Fruit fly (Drosophila melanogaster) whole organism, pupa: ENCODE results near the gene CG4629.

ENCODE experiments used
- CG12605 ChIP-seq: fragments of 200-800 bp; sonication (Bioruptor generic); IDR thresholded peaks from 2 replicates; pipeline ENCODE4 v1.3.6; 2022; ENCODE audit warnings: missing biosample characterization, missing genetic modification characterization
- CG14655 ChIP-seq: fragments of 200-800 bp; sonication (Bioruptor generic); optimal IDR thresholded peaks from 3 replicates; lab custom pipeline; 2017; ENCODE audit warnings: mild to moderate bottlenecking, missing biosample characterization, missing genetic modification reagents, missing genetic modification characterization
- CG15710 ChIP-seq: fragments of 200-800 bp; sonication (Bioruptor generic); optimal IDR thresholded peaks from 2 replicates; lab custom pipeline; 2018; ENCODE audit warnings: missing biosample characterization, mild to moderate bottlenecking, missing genetic modification characterization, moderate library complexity
- CG4496 ChIP-seq: fragments of 200-800 bp; sonication (Bioruptor generic); IDR thresholded peaks from 3 replicates; pipeline ENCODE4 v1.3.6; 2022; ENCODE audit warnings: missing biosample characterization, missing genetic modification characterization
- D1 ChIP-seq: fragments of 200-800 bp; sonication (Bioruptor generic); optimal IDR thresholded peaks from 2 replicates; lab custom pipeline; 2018; ENCODE audit warnings: missing biosample characterization, mild to moderate bottlenecking, missing genetic modification characterization, moderate library complexity
- Ets98B ChIP-seq: fragments of 200-800 bp; sonication (Bioruptor generic); IDR thresholded peaks from 2 replicates; pipeline ENCODE4 v1.3.6; 2022; ENCODE audit warnings: missing biosample characterization, missing genetic modification characterization
- Snoo ChIP-seq: fragments of 200-800 bp; sonication (Bioruptor generic); optimal IDR thresholded peaks from 3 replicates; lab custom pipeline; 2017; ENCODE audit warnings: missing biosample characterization, mild to moderate bottlenecking, missing genetic modification characterization, inconsistent platforms
- rn ChIP-seq: fragments of 200-800 bp; sonication (Bioruptor generic); IDR thresholded peaks from 2 replicates; pipeline ENCODE4 v1.3.6; 2022; ENCODE audit warnings: missing biosample characterization, missing genetic modification characterization

DNA sequence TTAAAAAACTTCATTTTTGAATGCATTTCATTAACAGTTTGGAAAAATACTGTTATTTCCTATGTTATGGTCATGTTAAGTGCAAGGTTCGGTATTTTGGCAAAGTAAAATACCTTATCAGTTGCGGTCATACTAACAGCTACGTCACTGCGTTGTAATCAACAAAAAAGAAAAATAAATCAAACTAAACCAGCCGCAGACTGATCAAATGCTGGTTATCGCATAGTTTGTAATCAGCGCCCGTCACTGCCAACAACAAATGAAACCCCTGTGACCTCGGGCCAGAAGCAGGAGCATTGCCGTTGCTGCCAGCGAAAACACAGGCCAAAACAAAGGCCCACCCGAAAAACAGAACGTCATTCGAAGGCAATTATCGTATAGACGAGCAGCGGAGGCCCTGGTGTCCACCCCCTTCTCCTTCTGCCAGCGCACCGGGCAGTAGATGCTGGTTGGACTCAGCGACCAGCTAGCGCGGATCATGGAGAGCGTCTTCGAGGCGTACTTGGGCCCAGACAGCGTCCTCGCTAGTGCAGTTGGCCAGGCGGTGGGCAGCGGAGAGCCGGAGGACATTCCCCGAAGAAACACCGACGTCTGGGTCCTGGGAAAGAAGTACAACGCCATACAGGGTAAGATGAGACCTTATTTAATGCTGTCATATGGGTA lies 21.4 kb downstream of the CG4629 start, which contains the start of gene Atg4a:
- TF ChIP-seq CG15710 (tag; lab: Kevin White, UChicago) = no peak
- no peak for TF ChIP-seq CG14655
- no peak for TF ChIP-seq D1 (tag; lab: Kevin White, UChicago)
- no peak for TF ChIP-seq Ets98B (GFP tag; lab: Robert Waterston, UW)
- TF ChIP-seq CG4496 = no peak; the same call in 2 of the 3 replicates
- no peak for TF ChIP-seq Snoo (tag; lab: Kevin White, UChicago)
- TF ChIP-seq CG12605 (GFP tag; lab: Robert Waterston, UW) = peak; percentile 66; the same call in 1 of the 2 replicates
- no peak for TF ChIP-seq rn (GFP tag; lab: Robert Waterston, UW)
